Fruit fly (Drosophila melanogaster): ENCODE results near the gene CG42779.

The CG42779 gene

DNA sequence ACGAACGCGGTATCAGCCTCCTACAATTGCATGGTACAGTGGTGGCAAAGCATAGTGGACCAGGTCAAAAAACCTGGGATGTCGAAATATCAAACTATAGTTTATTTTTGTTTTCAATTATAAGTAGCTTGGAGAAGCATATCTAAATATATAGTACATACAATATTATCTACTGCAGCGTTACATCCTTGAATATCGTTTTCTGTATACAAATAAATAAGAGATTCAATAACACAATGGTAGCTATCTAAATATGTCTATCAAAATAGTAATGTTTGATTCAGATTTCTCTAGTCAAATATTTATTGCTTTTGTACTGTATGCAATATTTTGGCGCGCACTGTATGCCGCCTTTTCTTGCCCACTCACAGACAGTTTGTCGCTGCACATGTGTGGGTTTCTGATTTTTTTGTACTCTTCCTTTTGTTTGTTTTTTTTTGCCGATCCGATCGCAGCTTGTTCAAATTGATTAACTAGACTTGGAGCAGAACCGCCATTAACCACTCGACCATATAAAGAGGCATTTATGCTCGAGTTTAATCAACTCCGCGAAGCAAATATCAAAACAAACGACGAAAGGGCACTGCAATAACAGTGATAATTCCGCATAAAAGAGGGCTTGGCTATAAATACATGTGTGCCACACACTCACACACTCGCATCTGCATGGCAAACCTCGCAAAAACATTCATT, 40.6 kb upstream of the CG42779 start (continued):
- peak; percentile 85 to 98 for TF ChIP-seq Hr51 (GFP tag; optimal IDR thresholded peaks at IDR 0.05)
- TF ChIP-seq CG32767 (GFP tag; IDR thresholded peaks at IDR 0.05) = peak; percentile 96
- no peak for TF ChIP-seq CG7963 (GFP tag; IDR thresholded peaks at IDR 0.05; ENCODE audit: partially characterized antibody)
- TF ChIP-seq CG11093 (GFP tag; IDR thresholded peaks at IDR 0.05) = peak; percentile 88
- TF ChIP-seq CG8281 (tag; optimal IDR thresholded peaks at IDR 0.05) = peak; percentile 87
- TF ChIP-seq emc (GFP tag; optimal IDR thresholded peaks at IDR 0.05) = peak; percentile 53
- TF ChIP-seq Dp (GFP tag; optimal IDR thresholded peaks at IDR 0.05) = no peak
- TF ChIP-seq slp2 (GFP tag; optimal IDR thresholded peaks at IDR 0.05) = peak; percentile 90
- no peak; the same call in 2 of the 3 replicates for TF ChIP-seq CG34224 (GFP tag; IDR thresholded peaks at IDR 0.05; ENCODE audit: partially characterized antibody)
- peak; percentile 85 for TF ChIP-seq NC2β (GFP tag; optimal IDR thresholded peaks at IDR 0.05)
- TF ChIP-seq CG15601 (tag; optimal IDR thresholded peaks at IDR 0.05) = peak; percentile 94
- peak; percentile 95 for TF ChIP-seq CG2202 (tag; optimal IDR thresholded peaks at IDR 0.05)
- TF ChIP-seq cato (GFP tag; optimal IDR thresholded peaks at IDR 0.05; ENCODE audit: borderline replicate concordance) = peak; percentile 94
- peak; percentile 93 for TF ChIP-seq HLH3B (GFP tag; IDR thresholded peaks at IDR 0.05)
- TF ChIP-seq bbx (GFP tag; IDR thresholded peaks at IDR 0.05; ENCODE audit: partially characterized antibody) = no peak
- peak; percentile 78 for TF ChIP-seq E2f2 (GFP tag; IDR thresholded peaks at IDR 0.05)
- TF ChIP-seq dmrt99B (tag; optimal IDR thresholded peaks at IDR 0.05) = peak; percentile 97
- peak; percentile 64 for TF ChIP-seq CG1792 (GFP tag; optimal IDR thresholded peaks at IDR 0.05)
- TF ChIP-seq Elba2 (GFP tag; optimal IDR thresholded peaks at IDR 0.05) = peak; percentile 39
- TF ChIP-seq CG10979 (tag; optimal IDR thresholded peaks at IDR 0.05) = peak; percentile 97
- peak; percentile 97 for TF ChIP-seq CG9727 (GFP tag; optimal IDR thresholded peaks at IDR 0.05)
- peak; percentile 94 for TF ChIP-seq E2f1 (GFP tag; IDR thresholded peaks at IDR 0.05)
- TF ChIP-seq CG33213 (GFP tag; optimal IDR thresholded peaks at IDR 0.05) = peak; percentile 64
- peak; percentile 79 for TF ChIP-seq CHES-1-like (GFP tag; optimal IDR thresholded peaks at IDR 0.05)
- TF ChIP-seq ham (GFP tag; IDR thresholded peaks at IDR 0.05) = peak; percentile 62
- TF ChIP-seq CG6654 (GFP tag; optimal IDR thresholded peaks at IDR 0.05) = peak; percentile 85
- TF ChIP-seq az2 (GFP tag; optimal IDR thresholded peaks at IDR 0.05) = peak; percentile 96
- TF ChIP-seq CG33557 (GFP tag; optimal IDR thresholded peaks at IDR 0.05) = peak; percentile 94
- peak; percentile 82 for TF ChIP-seq zen (tag; optimal IDR thresholded peaks at IDR 0.05)
- peak; percentile 90 for TF ChIP-seq CG16815 (GFP tag; optimal IDR thresholded peaks at IDR 0.05)
- peak; percentile 96 for TF ChIP-seq bcd (GFP tag; optimal IDR thresholded peaks at IDR 0.05)
- TF ChIP-seq Usf (GFP tag; optimal IDR thresholded peaks at IDR 0.05) = peak; percentile 87
- peak; percentile 91 for TF ChIP-seq sob (GFP tag; IDR thresholded peaks at IDR 0.05)
- peak; percentile 67 for TF ChIP-seq psq (GFP tag; optimal IDR thresholded peaks at IDR 0.05)
- TF ChIP-seq ssp (GFP tag; IDR thresholded peaks at IDR 0.05) = peak; percentile 85
- TF ChIP-seq HHEX (GFP tag; optimal IDR thresholded peaks at IDR 0.05) = peak; percentile 94
- TF ChIP-seq CG18011 (GFP tag; optimal IDR thresholded peaks at IDR 0.05) = peak; percentile 83
- no peak for TF ChIP-seq Dfd (GFP tag; optimal IDR thresholded peaks at IDR 0.05)
- peak; percentile 95 for TF ChIP-seq dysf (GFP tag; IDR thresholded peaks at IDR 0.05)
- peak; percentile 63; the same call in 1 of the 2 replicates for TF ChIP-seq CkIIα-i1 (GFP tag; IDR thresholded peaks at IDR 0.05)
- peak; percentile 88 for TF ChIP-seq row (GFP tag; IDR thresholded peaks at IDR 0.05)
- TF ChIP-seq CG4617 (GFP tag; optimal IDR thresholded peaks at IDR 0.05; ENCODE audit: borderline replicate concordance) = peak; percentile 74
- no peak for TF ChIP-seq sc (optimal IDR thresholded peaks at IDR 0.05)
- peak; percentile 94 for TF ChIP-seq sc (GFP tag; optimal IDR thresholded peaks at IDR 0.05)
- TF ChIP-seq pum (GFP tag; optimal IDR thresholded peaks at IDR 0.05) = peak; percentile 87
- peak; percentile 92 for TF ChIP-seq Oaz (GFP tag; IDR thresholded peaks at IDR 0.05)
- TF ChIP-seq CG31441 (GFP tag; IDR thresholded peaks at IDR 0.05) = peak; percentile 98
- no peak for TF ChIP-seq sna (GFP tag; IDR thresholded peaks at IDR 0.05; ENCODE audit: partially characterized antibody)
- 0 out of 2 replicates have a peak, but pooled peaks have one; percentile 35 for TF ChIP-seq dan (GFP tag; IDR thresholded peaks at IDR 0.05)

All from whole organism, embryonic.